Fruit fly (Drosophila melanogaster) whole organism, pupa: ENCODE results near the gene mtgo.

ENCODE experiments used
- CG13204 ChIP-seq: fragments of 200-800 bp; sonication (Bioruptor generic); optimal IDR thresholded peaks from 2 replicates; lab custom pipeline; 2018; ENCODE audit warnings: missing biosample characterization, mild to moderate bottlenecking, missing genetic modification characterization, moderate library complexity
- CG14655 ChIP-seq: fragments of 200-800 bp; sonication (Bioruptor generic); optimal IDR thresholded peaks from 3 replicates; lab custom pipeline; 2017; ENCODE audit warnings: mild to moderate bottlenecking, missing biosample characterization, missing genetic modification reagents, missing genetic modification characterization
- CG32121 ChIP-seq: fragments of 200-800 bp; sonication (Bioruptor generic); IDR thresholded peaks from 2 replicates; pipeline ENCODE4 v1.3.6; 2022; ENCODE audit warnings: missing biosample characterization, missing genetic modification characterization
- CG8301 ChIP-seq: fragments of 200-800 bp; sonication (Bioruptor generic); optimal IDR thresholded peaks from 2 replicates; lab custom pipeline; 2018; ENCODE audit warnings: missing biosample characterization, mild to moderate bottlenecking, missing genetic modification characterization
- D1 ChIP-seq: fragments of 200-800 bp; sonication (Bioruptor generic); optimal IDR thresholded peaks from 2 replicates; lab custom pipeline; 2018; ENCODE audit warnings: missing biosample characterization, mild to moderate bottlenecking, missing genetic modification characterization, moderate library complexity
- EcR ChIP-seq: fragments of 200-800 bp; sonication (Bioruptor generic); optimal IDR thresholded peaks from 3 replicates; lab custom pipeline; 2019; ENCODE audit warnings: missing biosample characterization, missing genetic modification characterization, mild to moderate bottlenecking, moderate library complexity, missing genetic modification reagents
- Pif1A ChIP-seq: fragments of 200-800 bp; sonication (Bioruptor generic); optimal IDR thresholded peaks from 3 replicates; lab custom pipeline; 2016; ENCODE audit warnings: missing biosample characterization, missing genetic modification characterization
- Snoo ChIP-seq: fragments of 200-800 bp; sonication (Bioruptor generic); optimal IDR thresholded peaks from 3 replicates; lab custom pipeline; 2017; ENCODE audit warnings: missing biosample characterization, mild to moderate bottlenecking, missing genetic modification characterization, inconsistent platforms
- rn ChIP-seq: fragments of 200-800 bp; sonication (Bioruptor generic); IDR thresholded peaks from 2 replicates; pipeline ENCODE4 v1.3.6; 2022; ENCODE audit warnings: missing biosample characterization, missing genetic modification characterization

- TF ChIP-seq EcR: no peak
- TF ChIP-seq rn (GFP tag; lab: Robert Waterston, UW): no peak
- no peak for TF ChIP-seq CG8301 (tag; lab: Kevin White, UChicago)
- TF ChIP-seq Pif1A (GFP tag; lab: Kevin White, UChicago): no peak
- no peak for TF ChIP-seq CG32121 (GFP tag; lab: Robert Waterston, UW)
- TF ChIP-seq CG14655: no peak
- no peak for TF ChIP-seq D1 (tag; lab: Kevin White, UChicago)
- no peak for TF ChIP-seq Snoo (tag; lab: Kevin White, UChicago)
- no peak for TF ChIP-seq CG13204 (GFP tag; lab: Kevin White, UChicago)
Observed at dm6 chr2L:16690619-16690908, 145.7 kb downstream of the mtgo start.
